Worm (Caenorhabditis elegans): ENCODE results near the gene npr-33.

- TF ChIP-seq lsy-2 (tag; optimal IDR thresholded peaks at IDR 0.05) (no peak), lin-35 (GFP tag; optimal IDR thresholded peaks at IDR 0.05) (no peak), mep-1 (tag; optimal IDR thresholded peaks at IDR 0.05) (no peak), unc-130 (tag; optimal IDR thresholded peaks at IDR 0.05) (no peak), snpc-4 (tag; optimal IDR thresholded peaks at IDR 0.05) (no peak), lin-13 (GFP tag; optimal IDR thresholded peaks at IDR 0.05) (no peak), nhr-11 (tag; optimal IDR thresholded peaks at IDR 0.05) (no peak), unc-86 (tag; optimal IDR thresholded peaks at IDR 0.05) (no peak), unc-62 (GFP tag; optimal IDR thresholded peaks at IDR 0.05) (no peak), pqm-1 (tag; optimal IDR thresholded peaks at IDR 0.05) (no peak), tbx-2 (tag; optimal IDR thresholded peaks at IDR 0.05) (no peak), isw-1 (GFP tag; IDR thresholded peaks at IDR 0.05) (no peak), lin-39 (tag; optimal IDR thresholded peaks at IDR 0.05) (no peak), zag-1 (tag; optimal IDR thresholded peaks at IDR 0.05) (no peak)
Observed at ce11 chrX:15953086-15953485, 42.7 kb downstream of the npr-33 start.

All from whole organism, L1 larva.